Worm (Caenorhabditis elegans) whole organism, L4 larva: ENCODE measurements around the gene nhr-192.

ENCODE experiments used
- F37D6.2 ChIP-seq: sonication (generic microtip); optimal IDR thresholded peaks from 2 replicates; lab custom pipeline; 2016; ENCODE audit warnings: mild to moderate bottlenecking, missing genetic modification characterization, missing compliant biosample characterization
- ctbp-1 ChIP-seq: fragments of 200-800 bp; sonication (Bioruptor generic); IDR thresholded peaks from 2 replicates; pipeline ENCODE4 v1.3.6; 2022; ENCODE audit warnings: missing genetic modification reagents, missing genetic modification characterization, missing compliant biosample characterization
- egl-27 ChIP-seq: sonication (generic microtip); optimal IDR thresholded peaks from 3 replicates; lab custom pipeline; 2017; ENCODE audit warnings: missing biosample characterization, missing genetic modification reagents, missing genetic modification characterization
- mdl-1 ChIP-seq, 2 experiments: fragments of 150-350 bp in 1 of 2; sonication (generic microtip) in 1 of 2; optimal IDR thresholded peaks; 2 replicates each; lab custom pipeline; 2014 to 2017; ENCODE audit warnings: missing biosample characterization in 2 of 2, missing genetic modification characterization in 2 of 2
- mxl-2 ChIP-seq: fragments of 200-800 bp; sonication (Bioruptor generic); conservative IDR thresholded peaks from 2 replicates; pipeline ENCODE4 v1.3.6; 2022; ENCODE audit warnings: missing genetic modification reagents, missing genetic modification characterization, missing compliant biosample characterization
- nhr-42 ChIP-seq: fragments of 200-800 bp; sonication (Bioruptor generic); IDR thresholded peaks from 2 replicates; pipeline ENCODE4 v1.3.6; 2022; ENCODE audit warnings: missing genetic modification characterization, missing compliant biosample characterization
- nhr-48 ChIP-seq: sonication (generic microtip); optimal IDR thresholded peaks from 2 replicates; lab custom pipeline; 2016; ENCODE audit warnings: mild to moderate bottlenecking, missing genetic modification characterization, missing compliant biosample characterization
- snpc-4 ChIP-seq: fragments of 150-350 bp; optimal IDR thresholded peaks from 2 replicates; lab custom pipeline; 2014; ENCODE audit warnings: missing biosample characterization, missing genetic modification characterization
- vab-7 ChIP-seq: fragments of 200-800 bp; sonication (Bioruptor generic); IDR thresholded peaks from 2 replicates; pipeline ENCODE4 v1.3.6; 2022; ENCODE audit warnings: missing genetic modification reagents, missing genetic modification characterization, missing compliant biosample characterization
- ztf-11 ChIP-seq: fragments of 150-350 bp; optimal IDR thresholded peaks from 2 replicates; lab custom pipeline; 2014; ENCODE audit warnings: missing biosample characterization, missing genetic modification characterization

DNA sequence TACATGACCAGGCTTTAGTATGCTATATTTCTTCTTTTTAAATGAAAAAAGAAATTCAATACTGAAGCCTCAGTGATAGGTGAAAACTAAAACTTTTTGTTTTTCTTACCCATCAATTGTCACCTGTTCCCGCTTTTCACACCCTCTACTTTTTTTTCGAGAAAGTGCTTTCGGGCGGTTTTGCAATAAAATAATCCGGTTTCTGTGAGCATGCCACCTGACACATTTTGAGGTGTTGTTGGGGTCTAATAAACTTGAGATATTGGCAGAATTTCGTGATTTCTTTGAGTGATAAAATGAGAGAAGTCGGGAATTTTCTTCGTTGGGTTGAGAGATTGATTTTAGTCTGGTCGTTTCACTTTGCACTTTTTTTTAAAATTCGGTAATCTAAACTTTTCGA is 10.4 kb downstream of the nhr-192 start:
- TF ChIP-seq F37D6.2 (tag; lab: Kevin White, UChicago) (no peak), snpc-4 (tag; lab: Kevin White, UChicago) (no peak), nhr-48 (tag; lab: Kevin White, UChicago) (no peak), egl-27 (tag; lab: Kevin White, UChicago) (no peak), mdl-1 (tag; optimal IDR thresholded peaks at IDR 0.05; lab: Kevin White, UChicago) (no peak), ztf-11 (tag; lab: Kevin White, UChicago) (no peak), vab-7 (GFP tag; lab: Robert Waterston, UW) (no peak), nhr-42 (GFP tag; lab: Robert Waterston, UW) (no peak), ctbp-1 (GFP tag; lab: Robert Waterston, UW) (no peak), mxl-2 (GFP tag; lab: Robert Waterston, UW) (no peak)
